Fruit fly (Drosophila melanogaster) whole organism, embryonic: Measurements from ENCODE around the gene CG7378.

Source experiments
- B-H2 ChIP-seq: fragments of 200-800 bp; sonication (Bioruptor generic); optimal IDR thresholded peaks from 2 replicates; lab custom pipeline; 2018; ENCODE audit warnings: missing biosample characterization, mild to moderate bottlenecking, missing genetic modification characterization
- Bgb ChIP-seq: fragments of 200-800 bp; sonication (Bioruptor generic); IDR thresholded peaks from 2 replicates; pipeline ENCODE4 v1.3.6; 2022; ENCODE audit warnings: missing biosample characterization, missing genetic modification characterization; ENCODE audit not compliant: partially characterized antibody
- C15 ChIP-seq: fragments of 200-800 bp; sonication (Bioruptor generic); IDR thresholded peaks from 3 replicates; pipeline ENCODE4 v1.3.6; 2022; ENCODE audit warnings: missing biosample characterization, missing genetic modification characterization
- CG10147 ChIP-seq: fragments of 200-800 bp; sonication (Bioruptor generic); optimal IDR thresholded peaks from 2 replicates; lab custom pipeline; 2019; ENCODE audit warnings: missing biosample characterization, mild to moderate bottlenecking, missing genetic modification characterization, moderate library complexity
- CG10274 ChIP-seq: fragments of 200-800 bp; sonication (Bioruptor generic); optimal IDR thresholded peaks from 3 replicates; lab custom pipeline; 2017; ENCODE audit warnings: missing biosample characterization, mild to moderate bottlenecking, missing genetic modification characterization
- CG17186 ChIP-seq: fragments of 200-800 bp; sonication (Bioruptor generic); optimal IDR thresholded peaks from 3 replicates; lab custom pipeline; 2017; ENCODE audit warnings: missing biosample characterization, missing genetic modification reagents, missing genetic modification characterization
- CG2120 ChIP-seq: fragments of 200-800 bp; sonication (Bioruptor generic); optimal IDR thresholded peaks from 3 replicates; lab custom pipeline; 2016; ENCODE audit warnings: missing biosample characterization, missing genetic modification characterization
- CG3163 ChIP-seq: fragments of 200-800 bp; sonication (Bioruptor generic); optimal IDR thresholded peaks from 3 replicates; lab custom pipeline; 2016; ENCODE audit warnings: missing biosample characterization, missing genetic modification characterization
- CG34376 ChIP-seq: fragments of 200-800 bp; sonication (Bioruptor generic); optimal IDR thresholded peaks from 2 replicates; lab custom pipeline; 2018; ENCODE audit warnings: missing biosample characterization, mild to moderate bottlenecking, missing genetic modification characterization
- CG34422 ChIP-seq: fragments of 200-800 bp; sonication (Bioruptor generic); IDR thresholded peaks from 3 replicates; pipeline ENCODE4 v1.3.6; 2022; ENCODE audit warnings: missing biosample characterization, missing genetic modification characterization
- CG3726 ChIP-seq: fragments of 200-800 bp; sonication (Bioruptor generic); IDR thresholded peaks from 3 replicates; pipeline ENCODE4, ENCODE4 v1.3.6; 2022; ENCODE audit warnings: missing biosample characterization, missing genetic modification characterization
- CG3995 ChIP-seq: fragments of 200-800 bp; sonication (Bioruptor generic); optimal IDR thresholded peaks from 3 replicates; lab custom pipeline; 2016; ENCODE audit warnings: missing biosample characterization, missing genetic modification characterization
- CG5245 ChIP-seq: fragments of 200-800 bp; sonication (Bioruptor generic); optimal IDR thresholded peaks from 3 replicates; lab custom pipeline; 2016; ENCODE audit warnings: missing biosample characterization, missing genetic modification characterization
- CG6765 ChIP-seq: fragments of 200-800 bp; sonication (Bioruptor generic); optimal IDR thresholded peaks from 3 replicates; lab custom pipeline; 2017; ENCODE audit warnings: missing biosample characterization, mild to moderate bottlenecking, missing genetic modification characterization
- CG7963 ChIP-seq: fragments of 200-800 bp; sonication (Bioruptor generic); IDR thresholded peaks from 3 replicates; pipeline ENCODE4 v1.3.6; 2022; ENCODE audit warnings: missing biosample characterization, missing genetic modification characterization; ENCODE audit not compliant: partially characterized antibody
- CG8290 ChIP-seq, 3 experiments: fragments of 200-800 bp; sonication (Bioruptor generic); optimal IDR thresholded peaks; 2 replicates each; lab custom pipeline; 2016 to 2019; ENCODE audit warnings: missing biosample characterization in 3 of 3, missing genetic modification characterization in 3 of 3, mild to moderate bottlenecking in 2 of 3, moderate library complexity in 1 of 3
- CG8924 ChIP-seq: fragments of 200-800 bp; optimal IDR thresholded peaks from 3 replicates; lab custom pipeline; 2019; ENCODE audit warnings: missing biosample characterization, mild to moderate bottlenecking, missing genetic modification characterization, moderate library complexity
- CG9797 ChIP-seq: fragments of 200-800 bp; sonication (Bioruptor generic); optimal IDR thresholded peaks from 3 replicates; lab custom pipeline; 2018; ENCODE audit warnings: missing biosample characterization, mild to moderate bottlenecking, missing genetic modification characterization
- CHES-1-like ChIP-seq: fragments of 200-800 bp; sonication (Bioruptor generic); optimal IDR thresholded peaks from 2 replicates; lab custom pipeline; 2016; ENCODE audit warnings: missing biosample characterization, missing genetic modification characterization
- Deaf1 ChIP-seq: fragments of 200-800 bp; optimal IDR thresholded peaks from 3 replicates; lab custom pipeline; 2019; ENCODE audit warnings: missing biosample characterization, mild to moderate bottlenecking, missing genetic modification characterization, moderate library complexity
- Dll ChIP-seq: fragments of 200-800 bp; sonication (Bioruptor generic); IDR thresholded peaks from 4 replicates; pipeline ENCODE4 v1.3.6; 2022; ENCODE audit warnings: missing biosample characterization, missing genetic modification characterization; ENCODE audit not compliant: partially characterized antibody
- Dp ChIP-seq: fragments of 200-800 bp; sonication (Bioruptor generic); optimal IDR thresholded peaks from 2 replicates; lab custom pipeline; 2018; ENCODE audit warnings: missing biosample characterization, mild to moderate bottlenecking, missing genetic modification characterization, moderate library complexity
- Dref ChIP-seq: fragments of 200-800 bp; sonication (Bioruptor generic); IDR thresholded peaks from 2 replicates; pipeline ENCODE4 v1.3.6; 2022; ENCODE audit warnings: missing biosample characterization, missing genetic modification characterization
- Fer1 ChIP-seq: fragments of 200-800 bp; sonication (Bioruptor generic); optimal IDR thresholded peaks from 2 replicates; lab custom pipeline; 2017; ENCODE audit warnings: missing biosample characterization, mild to moderate bottlenecking, missing genetic modification characterization
- Fer3 ChIP-seq: fragments of 200-800 bp; sonication (Bioruptor generic); optimal IDR thresholded peaks from 2 replicates; lab custom pipeline; 2018; ENCODE audit warnings: missing biosample characterization, mild to moderate bottlenecking, missing genetic modification characterization, moderate library complexity
- HLH3B ChIP-seq: fragments of 200-800 bp; sonication (Bioruptor generic); IDR thresholded peaks from 2 replicates; pipeline ENCODE4 v1.3.6; 2022; ENCODE audit warnings: missing biosample characterization, missing genetic modification characterization
- Med ChIP-seq: fragments of 200-800 bp; sonication (Bioruptor generic); peaks from one replicate; lab custom pipeline; 2016; ENCODE audit warnings: missing biosample characterization, missing genetic modification characterization, mild to moderate bottlenecking, inconsistent platforms, moderate library complexity
- NfI ChIP-seq: fragments of 200-800 bp; sonication (Bioruptor generic); optimal IDR thresholded peaks from 3 replicates; lab custom pipeline; 2018; ENCODE audit warnings: missing biosample characterization, mild to moderate bottlenecking, missing genetic modification characterization, moderate library complexity
- Ptx1 ChIP-seq: fragments of 200-800 bp; sonication (Bioruptor generic); IDR thresholded peaks from 2 replicates; pipeline ENCODE4 v1.3.6; 2022; ENCODE audit warnings: missing biosample characterization, missing genetic modification characterization
- Stat92E ChIP-seq, 3 experiments: fragments of >200 bp in 2 of 3; fragments of 200-800 bp in 1 of 3; sonication (Bioruptor generic) in 1 of 3; optimal IDR thresholded peaks; 2 replicates each; lab custom pipeline; 2017 to 2019; ENCODE audit warnings: missing biosample characterization in 3 of 3, missing genetic modification characterization in 3 of 3, mild to moderate bottlenecking in 1 of 3, moderate library complexity in 1 of 3
- bcd ChIP-seq: fragments of 200-800 bp; sonication (Bioruptor generic); optimal IDR thresholded peaks from 2 replicates; lab custom pipeline; 2017; ENCODE audit warnings: missing biosample characterization, mild to moderate bottlenecking, missing genetic modification characterization
- cg ChIP-seq: fragments of 200-800 bp; sonication (Bioruptor generic); optimal IDR thresholded peaks from 3 replicates; lab custom pipeline; 2019; ENCODE audit warnings: missing biosample characterization, mild to moderate bottlenecking, missing genetic modification characterization, moderate library complexity
- ci ChIP-seq: fragments of 200-800 bp; sonication (Bioruptor generic); IDR thresholded peaks from 3 replicates; pipeline ENCODE4 v1.3.6; 2022; ENCODE audit warnings: missing biosample characterization, missing genetic modification characterization
- gfzf ChIP-seq: fragments of 200-800 bp; sonication (Bioruptor generic); optimal IDR thresholded peaks from 2 replicates; lab custom pipeline; 2016; ENCODE audit warnings: missing biosample characterization, mild to moderate bottlenecking, missing genetic modification characterization, moderate library complexity
- hb ChIP-seq: fragments of 200-800 bp; sonication (Bioruptor generic); IDR thresholded peaks from 3 replicates; pipeline ENCODE4 v1.3.6; 2022; ENCODE audit warnings: missing biosample characterization, missing genetic modification characterization; ENCODE audit not compliant: partially characterized antibody
- jing ChIP-seq: fragments of 200-800 bp; sonication (Bioruptor generic); optimal IDR thresholded peaks from 2 replicates; lab custom pipeline; 2018; ENCODE audit warnings: missing biosample characterization, mild to moderate bottlenecking, missing genetic modification characterization
- knrl ChIP-seq: fragments of 200-800 bp; sonication (Bioruptor generic); IDR thresholded peaks from 3 replicates; pipeline ENCODE4 v1.3.6; 2022; ENCODE audit warnings: missing biosample characterization, missing genetic modification characterization; ENCODE audit not compliant: partially characterized antibody
- p53 ChIP-seq: fragments of 200-800 bp; sonication (Bioruptor generic); optimal IDR thresholded peaks from 2 replicates; lab custom pipeline; 2016; ENCODE audit warnings: missing biosample characterization, missing genetic modification characterization
- pb ChIP-seq: fragments of 200-800 bp; sonication (Bioruptor generic); optimal IDR thresholded peaks from 3 replicates; lab custom pipeline; 2016; ENCODE audit warnings: missing biosample characterization, missing genetic modification characterization
- psq ChIP-seq: fragments of 200-800 bp; sonication (Bioruptor generic); optimal IDR thresholded peaks from 2 replicates; lab custom pipeline; 2017; ENCODE audit warnings: missing biosample characterization, missing genetic modification characterization
- pzg ChIP-seq: fragments of 200-800 bp; sonication (Bioruptor generic); optimal IDR thresholded peaks from 3 replicates; lab custom pipeline; 2018; ENCODE audit warnings: missing biosample characterization, mild to moderate bottlenecking, missing genetic modification characterization, moderate library complexity
- sna ChIP-seq: fragments of 200-800 bp; sonication (Bioruptor generic); IDR thresholded peaks from 2 replicates; pipeline ENCODE4 v1.3.6; 2022; ENCODE audit warnings: missing biosample characterization, missing genetic modification characterization; ENCODE audit not compliant: partially characterized antibody
- sug ChIP-seq: fragments of 200-800 bp; optimal IDR thresholded peaks from 2 replicates; lab custom pipeline; 2019; ENCODE audit warnings: missing biosample characterization, mild to moderate bottlenecking, missing genetic modification characterization, moderate library complexity
- tna ChIP-seq: fragments of 200-800 bp; sonication (Bioruptor generic); IDR thresholded peaks from 2 replicates; pipeline ENCODE4 v1.3.6; 2022; ENCODE audit warnings: missing biosample characterization, missing genetic modification characterization; ENCODE audit not compliant: partially characterized antibody
- unc-4 ChIP-seq: fragments of 200-800 bp; sonication (Bioruptor generic); IDR thresholded peaks from 2 replicates; pipeline ENCODE4 v1.3.6; 2022; ENCODE audit warnings: missing biosample characterization, missing genetic modification characterization; ENCODE audit not compliant: partially characterized antibody
- vnd ChIP-seq: fragments of 200-800 bp; sonication (Bioruptor generic); IDR thresholded peaks from 3 replicates; pipeline ENCODE4 v1.3.6; 2022; ENCODE audit warnings: missing biosample characterization, missing genetic modification characterization; ENCODE audit not compliant: partially characterized antibody
- z ChIP-seq: fragments of 200-800 bp; sonication (Bioruptor generic); IDR thresholded peaks from 3 replicates; pipeline ENCODE4 v1.3.6; 2022; ENCODE audit warnings: missing biosample characterization, missing genetic modification characterization

CG7378 gene

dm6 chrX:18863748-18864482, 36.3 kb upstream of the CG7378 start, which contains the start of the genes CG7326 and Dora (continued):
- TF ChIP-seq Deaf1 (tag; lab: Kevin White, UChicago), result peak; percentile 48
- TF ChIP-seq pzg (GFP tag; lab: Kevin White, UChicago), result peak; percentile 97
- peak; percentile 44 for TF ChIP-seq CG34376 (GFP tag; lab: Kevin White, UChicago)
- peak; percentile 65; the same call in 1 of the 3 replicates for TF ChIP-seq z
- TF ChIP-seq CG17186 (GFP tag; lab: Kevin White, UChicago), result peak; percentile 63
- peak; percentile 100 for TF ChIP-seq cg
- TF ChIP-seq Med (GFP tag; lab: Kevin White, UChicago), result peak; percentile 64
- TF ChIP-seq CG10274 (GFP tag; lab: Kevin White, UChicago), result no peak
- peak; percentile 8 for TF ChIP-seq NfI
- TF ChIP-seq CG10147 (GFP tag; lab: Kevin White, UChicago), result no peak
- TF ChIP-seq Dll (GFP tag; lab: Robert Waterston, UW), result peak; percentile 87
- TF ChIP-seq tna (GFP tag; lab: Robert Waterston, UW), result peak; percentile 92
- peak; percentile 25 for TF ChIP-seq CG2120 (GFP tag; lab: Kevin White, UChicago)
- TF ChIP-seq knrl (GFP tag; lab: Robert Waterston, UW), result peak; percentile 86
- no peak for TF ChIP-seq jing (GFP tag; lab: Kevin White, UChicago)
- TF ChIP-seq bcd (GFP tag; lab: Kevin White, UChicago), result no peak
- no peak for TF ChIP-seq HLH3B (GFP tag; lab: Robert Waterston, UW)
- peak; percentile 29 for TF ChIP-seq Fer1 (GFP tag; lab: Kevin White, UChicago)
- no peak for TF ChIP-seq C15 (GFP tag; lab: Robert Waterston, UW)
- TF ChIP-seq CG9797 (GFP tag; lab: Kevin White, UChicago), result peak; percentile 91
- peak; percentile 3 for TF ChIP-seq sug
- TF ChIP-seq unc-4 (GFP tag; lab: Robert Waterston, UW), result peak; percentile 92
- peak; percentile 52 for TF ChIP-seq Dp (GFP tag; lab: Kevin White, UChicago)
- peak; percentile 54; the same call in 2 of the 3 replicates for TF ChIP-seq ci (GFP tag; lab: Robert Waterston, UW)
- TF ChIP-seq Dref (GFP tag; lab: Robert Waterston, UW), result peak; percentile 97
- peak; percentile 87 for TF ChIP-seq hb (GFP tag; lab: Robert Waterston, UW)
- TF ChIP-seq vnd (GFP tag; lab: Robert Waterston, UW), result peak; percentile 84
- peak; percentile 90 for TF ChIP-seq gfzf (GFP tag; lab: Kevin White, UChicago)
- no peak for TF ChIP-seq CG5245 (GFP tag; lab: Kevin White, UChicago)
- no peak for TF ChIP-seq CG3726 (GFP tag; lab: Robert Waterston, UW)
- TF ChIP-seq p53 (GFP tag; lab: Kevin White, UChicago), result peak; percentile 92
- TF ChIP-seq CG7963, result peak; percentile 91
- no peak for TF ChIP-seq CG6765 (GFP tag; lab: Kevin White, UChicago)
- peak; percentile 42 for TF ChIP-seq CG3995 (GFP tag; lab: Kevin White, UChicago)
- TF ChIP-seq CG8924 (tag; lab: Kevin White, UChicago), result peak; percentile 60
- TF ChIP-seq sna (GFP tag; lab: Robert Waterston, UW), result peak; percentile 90
- peak; percentile 96 for TF ChIP-seq Bgb (GFP tag; lab: Robert Waterston, UW)
- TF ChIP-seq B-H2, result peak; percentile 32
- TF ChIP-seq CG8290 (GFP tag; optimal IDR thresholded peaks at IDR 0.05; lab: Kevin White, UChicago), result no peak
- peak in 1 of 2 experiments; percentile 67 for TF ChIP-seq CG8290 (tag; optimal IDR thresholded peaks at IDR 0.05; lab: Kevin White, UChicago)
- peak; percentile 3 for TF ChIP-seq Fer3 (tag; lab: Kevin White, UChicago)
- peak; percentile 29 for TF ChIP-seq psq (GFP tag; lab: Kevin White, UChicago)
- TF ChIP-seq CG3163 (GFP tag; lab: Kevin White, UChicago), result peak; percentile 20
- peak; percentile 46 for TF ChIP-seq CHES-1-like (GFP tag; lab: Kevin White, UChicago)
- peak; percentile 67; the same call in 1 of the 3 replicates for TF ChIP-seq CG34422 (GFP tag; lab: Robert Waterston, UW)
- TF ChIP-seq Ptx1 (GFP tag; lab: Robert Waterston, UW), result no peak
- TF ChIP-seq pb (GFP tag; lab: Kevin White, UChicago), result no peak
- TF ChIP-seq Stat92E (GFP tag; optimal IDR thresholded peaks at IDR 0.05; lab: Kevin White, UChicago), result peak in 1 of 3 experiments; percentile 31
